Worm (Caenorhabditis elegans): ENCODE results near the gene rab-33.

ce11 chrIII:10462935-10463548, 40.6 kb downstream of the rab-33 start:
- TF ChIP-seq C17E4.6 (GFP tag; IDR thresholded peaks at IDR 0.05) = no peak
- no peak for TF ChIP-seq unc-62 (GFP tag; optimal IDR thresholded peaks at IDR 0.05)
- TF ChIP-seq repo-1 (tag; optimal IDR thresholded peaks at IDR 0.05) = no peak
- no peak for TF ChIP-seq ztf-6 (GFP tag; IDR thresholded peaks at IDR 0.05)
- TF ChIP-seq sea-2 (GFP tag; IDR thresholded peaks at IDR 0.05) = no peak
- TF ChIP-seq rpc-1 (optimal IDR thresholded peaks at IDR 0.05) = no peak
- no peak for TF ChIP-seq rpc-1 (tag; optimal IDR thresholded peaks at IDR 0.05)
- TF ChIP-seq snpc-4 (GFP tag; optimal IDR thresholded peaks at IDR 0.05) = no peak
- TF ChIP-seq snpc-4 (tag; optimal IDR thresholded peaks at IDR 0.05) = no peak
- TF ChIP-seq madf-6 (GFP tag; IDR thresholded peaks at IDR 0.05) = no peak
- no peak for TF ChIP-seq nhr-27 (tag; optimal IDR thresholded peaks at IDR 0.05)
